Fruit fly (Drosophila melanogaster): ENCODE data around the gene CG18787.

Gene CG18787

DNA sequence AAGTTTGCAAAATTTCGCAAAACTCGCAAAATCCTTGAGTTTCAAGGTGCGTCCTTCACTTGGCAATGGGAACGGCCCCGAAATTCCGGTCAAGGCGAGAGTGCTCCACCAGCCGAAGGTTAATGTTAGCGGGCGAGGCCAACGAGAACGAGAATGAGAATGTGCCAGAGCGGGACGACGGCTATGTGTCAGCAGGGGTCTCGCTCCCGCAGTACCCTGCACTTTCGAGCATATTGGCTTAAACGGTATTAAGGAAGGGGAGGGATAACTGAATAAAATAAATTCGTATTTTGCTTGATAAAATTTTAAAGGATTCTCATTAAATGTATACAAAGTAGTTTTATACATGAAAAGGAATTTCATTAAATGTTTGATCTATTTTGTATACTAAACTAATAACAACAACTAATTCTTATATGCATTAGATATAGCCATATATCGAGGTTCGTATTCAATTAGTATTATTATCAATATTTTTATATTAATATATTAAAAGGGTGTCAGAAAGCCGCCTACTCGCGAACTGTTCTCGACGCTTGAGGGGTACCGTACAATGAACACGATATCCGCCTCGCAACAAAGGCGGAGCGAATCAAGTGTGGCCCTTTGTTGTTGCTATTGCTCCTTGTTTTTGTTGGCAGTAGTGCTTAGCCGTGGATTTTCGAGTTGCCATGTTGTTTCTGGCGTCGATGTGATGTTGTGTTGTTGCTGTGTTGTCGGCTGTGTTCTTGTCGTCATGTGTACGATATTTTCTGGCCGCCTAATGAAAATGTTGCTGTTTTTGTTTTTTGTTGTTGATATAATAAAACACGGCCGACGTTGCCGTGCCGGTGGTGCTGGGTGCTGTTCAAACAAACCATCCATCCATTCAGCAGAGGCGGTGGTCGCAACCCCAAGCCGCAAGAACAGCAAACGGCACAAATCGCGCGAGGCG lies 7.5 kb upstream of the CG18787 start (continued):
- TF ChIP-seq NfI (GFP tag; optimal IDR thresholded peaks at IDR 0.05): peak; percentile 91
- peak; percentile 96 for TF ChIP-seq Hmr (GFP tag; optimal IDR thresholded peaks at IDR 0.05)
- TF ChIP-seq bcd (GFP tag; optimal IDR thresholded peaks at IDR 0.05): peak; percentile 97
- TF ChIP-seq Mad (GFP tag; optimal IDR thresholded peaks at IDR 0.05): peak; percentile 59
- TF ChIP-seq CG18619 (GFP tag; optimal IDR thresholded peaks at IDR 0.05): peak; percentile 97
- TF ChIP-seq Neu2 (GFP tag; optimal IDR thresholded peaks at IDR 0.05; ENCODE audit: borderline replicate concordance): no peak
- no peak for TF ChIP-seq CG11085 (GFP tag; IDR thresholded peaks at IDR 0.05)
- TF ChIP-seq CG7963 (GFP tag; IDR thresholded peaks at IDR 0.05; ENCODE audit: partially characterized antibody): no peak
- no peak for TF ChIP-seq usp (GFP tag; optimal IDR thresholded peaks at IDR 0.05)
- peak; percentile 42 for TF ChIP-seq kah (GFP tag; optimal IDR thresholded peaks at IDR 0.05)
- TF ChIP-seq Atf6 (GFP tag; IDR thresholded peaks at IDR 0.05): no peak
- no peak for TF ChIP-seq ham (GFP tag; IDR thresholded peaks at IDR 0.05)
- peak; percentile 57 for TF ChIP-seq Atf3 (GFP tag; optimal IDR thresholded peaks at IDR 0.05)
- TF ChIP-seq slbo (GFP tag; IDR thresholded peaks at IDR 0.05): no peak
- TF ChIP-seq ttk (GFP tag; IDR thresholded peaks at IDR 0.05): no peak
- peak; percentile 38 for TF ChIP-seq CG8944 (GFP tag; optimal IDR thresholded peaks at IDR 0.05)
- peak; percentile 45 for TF ChIP-seq CG13894 (tag; optimal IDR thresholded peaks at IDR 0.05)
- TF ChIP-seq ash1 (GFP tag; optimal IDR thresholded peaks at IDR 0.05): no peak
- peak; percentile 97 for TF ChIP-seq BtbVII (GFP tag; optimal IDR thresholded peaks at IDR 0.05)
- TF ChIP-seq CG12942 (GFP tag; optimal IDR thresholded peaks at IDR 0.05): peak; percentile 82
- peak; percentile 51 for TF ChIP-seq CrebB (tag; optimal IDR thresholded peaks at IDR 0.05)
- peak; percentile 94 for TF ChIP-seq Usf (GFP tag; optimal IDR thresholded peaks at IDR 0.05)
- no peak for TF ChIP-seq CG17612 (GFP tag; IDR thresholded peaks at IDR 0.05)
- peak; percentile 93 for TF ChIP-seq CG17385 (GFP tag; optimal IDR thresholded peaks at IDR 0.05)
- TF ChIP-seq bsh (GFP tag; optimal IDR thresholded peaks at IDR 0.05): peak; percentile 80 to 94
- peak; percentile 100 for TF ChIP-seq D19A (tag; optimal IDR thresholded peaks at IDR 0.05)
- TF ChIP-seq al (GFP tag; IDR thresholded peaks at IDR 0.05): no peak
- TF ChIP-seq CG11696 (GFP tag; IDR thresholded peaks at IDR 0.05): no peak
- no peak for TF ChIP-seq ranshi (GFP tag; IDR thresholded peaks at IDR 0.05)
- TF ChIP-seq CG12659 (GFP tag; optimal IDR thresholded peaks at IDR 0.05): peak; percentile 97
- TF ChIP-seq CG18476 (GFP tag; optimal IDR thresholded peaks at IDR 0.05): peak; percentile 81
- peak; percentile 82 for TF ChIP-seq CG2120 (GFP tag; optimal IDR thresholded peaks at IDR 0.05)
- TF ChIP-seq HLH3B (GFP tag; IDR thresholded peaks at IDR 0.05): no peak
- TF ChIP-seq Hr78 (GFP tag; optimal IDR thresholded peaks at IDR 0.05): peak in 1 of 2 experiments; percentile 33
- no peak for TF ChIP-seq B-H1 (GFP tag; IDR thresholded peaks at IDR 0.05)
- TF ChIP-seq salm (tag; optimal IDR thresholded peaks at IDR 0.05): peak; percentile 89
- TF ChIP-seq Dip3 (GFP tag; optimal IDR thresholded peaks at IDR 0.05): peak; percentile 19
- TF ChIP-seq br (optimal IDR thresholded peaks at IDR 0.05): no peak
- TF ChIP-seq CG1602 (GFP tag; optimal IDR thresholded peaks at IDR 0.05): peak; percentile 93
- TF ChIP-seq Med (GFP tag): peak; percentile 71
- TF ChIP-seq hb (GFP tag; IDR thresholded peaks at IDR 0.05; ENCODE audit: partially characterized antibody): no peak
- no peak for TF ChIP-seq z (GFP tag; IDR thresholded peaks at IDR 0.05)
- TF ChIP-seq danr (GFP tag; IDR thresholded peaks at IDR 0.05): no peak
- TF ChIP-seq CG8089 (GFP tag; optimal IDR thresholded peaks at IDR 0.05): peak; percentile 63
- peak; percentile 97 for TF ChIP-seq CG17829 (tag; optimal IDR thresholded peaks at IDR 0.05)
- peak; percentile 22 for TF ChIP-seq CG4707 (GFP tag; optimal IDR thresholded peaks at IDR 0.05)
- peak in 1 of 2 experiments; percentile 58 for TF ChIP-seq crp (GFP tag; optimal IDR thresholded peaks at IDR 0.05)
- TF ChIP-seq ewg (GFP tag; optimal IDR thresholded peaks at IDR 0.05): peak; percentile 83
- TF ChIP-seq dpn (GFP tag; optimal IDR thresholded peaks at IDR 0.05): peak; percentile 71 to 92

Measured in whole organism, embryonic.